Fruit fly (Drosophila melanogaster) whole organism, adult: ENCODE measurements around the gene Pax.

Source experiments
- CG11617 ChIP-seq: fragments of 200-800 bp; sonication (Bioruptor generic); optimal IDR thresholded peaks from 2 replicates; lab custom pipeline; 2017; ENCODE audit warnings: mild to moderate bottlenecking, missing biosample characterization, missing genetic modification reagents, missing genetic modification characterization
- CG12768 ChIP-seq: fragments of 200-800 bp; sonication (Bioruptor generic); optimal IDR thresholded peaks from 2 replicates; lab custom pipeline; 2017; ENCODE audit warnings: missing biosample characterization, missing genetic modification characterization, mild to moderate bottlenecking, moderate library complexity, missing genetic modification reagents
- CG14711 ChIP-seq: fragments of 200-800 bp; sonication (Bioruptor generic); optimal IDR thresholded peaks from 2 replicates; lab custom pipeline; 2018; ENCODE audit warnings: missing biosample characterization, mild to moderate bottlenecking, missing genetic modification characterization, moderate library complexity
- CG1620 ChIP-seq: fragments of 200-800 bp; sonication (Bioruptor generic); optimal IDR thresholded peaks from 2 replicates; lab custom pipeline; 2016; ENCODE audit warnings: missing biosample characterization, missing genetic modification characterization
- CG33017 ChIP-seq: fragments of 200-800 bp; sonication (Bioruptor generic); optimal IDR thresholded peaks from 2 replicates; lab custom pipeline; 2018; ENCODE audit warnings: missing biosample characterization, mild to moderate bottlenecking, missing genetic modification characterization, moderate library complexity
- CG5204 ChIP-seq: fragments of 200-800 bp; sonication (Bioruptor generic); optimal IDR thresholded peaks from 2 replicates; lab custom pipeline; 2016; ENCODE audit warnings: missing biosample characterization, missing genetic modification characterization
- CG7045 ChIP-seq: fragments of 200-800 bp; sonication (Bioruptor generic); optimal IDR thresholded peaks from 2 replicates; lab custom pipeline; 2017; ENCODE audit warnings: missing biosample characterization, mild to moderate bottlenecking, missing genetic modification characterization
- CG7101 ChIP-seq: fragments of 200-800 bp; sonication (Bioruptor generic); optimal IDR thresholded peaks from 2 replicates; lab custom pipeline; 2018; ENCODE audit warnings: missing biosample characterization, mild to moderate bottlenecking, missing genetic modification characterization, moderate library complexity
- Clk ChIP-seq: fragments of 200-800 bp; sonication (Bioruptor generic); optimal IDR thresholded peaks from 2 replicates; lab custom pipeline; 2017; ENCODE audit warnings: missing biosample characterization, missing genetic modification characterization
- Crg-1 ChIP-seq: fragments of 200-800 bp; sonication (Bioruptor generic); optimal IDR thresholded peaks from 2 replicates; lab custom pipeline; 2016; ENCODE audit warnings: missing biosample characterization, missing genetic modification characterization
- Hr96 ChIP-seq: fragments of 200-800 bp; sonication (Bioruptor generic); optimal IDR thresholded peaks from 2 replicates; lab custom pipeline; 2016; ENCODE audit warnings: missing biosample characterization, missing genetic modification characterization
- Mnt ChIP-seq: fragments of 200-800 bp; sonication (Bioruptor generic); optimal IDR thresholded peaks from 2 replicates; lab custom pipeline; 2016; ENCODE audit warnings: missing biosample characterization, mild to moderate bottlenecking, missing genetic modification characterization
- bab1 ChIP-seq: fragments of 200-800 bp; sonication (Bioruptor generic); optimal IDR thresholded peaks from 3 replicates; lab custom pipeline; 2019; ENCODE audit warnings: missing biosample characterization, mild to moderate bottlenecking, missing genetic modification characterization, moderate library complexity
- cic ChIP-seq: fragments of 200-800 bp; sonication (Bioruptor generic); optimal IDR thresholded peaks from 2 replicates; lab custom pipeline; 2017; ENCODE audit warnings: missing biosample characterization, mild to moderate bottlenecking, missing genetic modification characterization, moderate library complexity
- cnc ChIP-seq, 2 experiments: fragments of >200 bp; optimal IDR thresholded peaks; 2 replicates each; lab custom pipeline; 2017
- kay ChIP-seq: fragments of 200-800 bp; sonication (Bioruptor generic); peaks from one replicate; lab custom pipeline; 2016; ENCODE audit warnings: missing biosample characterization, missing genetic modification characterization, borderline replicate concordance
- ovo ChIP-seq: fragments of 200-800 bp; sonication (Bioruptor generic); optimal IDR thresholded peaks from 2 replicates; lab custom pipeline; 2016; ENCODE audit warnings: missing biosample characterization, missing genetic modification characterization
- pad ChIP-seq: fragments of 200-800 bp; sonication (Bioruptor generic); optimal IDR thresholded peaks from 3 replicates; lab custom pipeline; 2017; ENCODE audit warnings: missing biosample characterization, missing genetic modification characterization, mild to moderate bottlenecking, moderate library complexity, missing genetic modification reagents
- tj ChIP-seq: fragments of 200-800 bp; sonication (Bioruptor generic); optimal IDR thresholded peaks from 3 replicates; lab custom pipeline; 2017; ENCODE audit warnings: missing biosample characterization, mild to moderate bottlenecking, missing genetic modification characterization, moderate library complexity
- toe ChIP-seq: fragments of 200-800 bp; sonication (Bioruptor generic); optimal IDR thresholded peaks from 2 replicates; lab custom pipeline; 2016; ENCODE audit warnings: missing biosample characterization, missing genetic modification characterization

The Pax gene

dm6 chr2L:19388966-19389365 is 37.4 kb downstream of the Pax start:
- TF ChIP-seq cnc (optimal IDR thresholded peaks at IDR 0.05; lab: Kevin White, UChicago) = no peak
- no peak for TF ChIP-seq CG11617
- no peak for TF ChIP-seq CG14711 (tag; lab: Kevin White, UChicago)
- no peak for TF ChIP-seq kay (GFP tag; lab: Kevin White, UChicago)
- TF ChIP-seq CG7101 (tag; lab: Kevin White, UChicago) = no peak
- TF ChIP-seq CG12768 = no peak
- TF ChIP-seq Hr96 = no peak
- TF ChIP-seq bab1 (GFP tag; lab: Kevin White, UChicago) = no peak
- TF ChIP-seq Crg-1 (GFP tag; lab: Kevin White, UChicago) = no peak
- no peak for TF ChIP-seq CG7045 (GFP tag; lab: Kevin White, UChicago)
- TF ChIP-seq CG33017 (tag; lab: Kevin White, UChicago) = no peak
- TF ChIP-seq pad (GFP tag; lab: Kevin White, UChicago) = no peak
- no peak for TF ChIP-seq cic (GFP tag; lab: Kevin White, UChicago)

- TF ChIP-seq cnc (optimal IDR thresholded peaks at IDR 0.05; lab: Kevin White, UChicago) = no peak
- peak; percentile 55 for TF ChIP-seq cic (GFP tag; lab: Kevin White, UChicago)
- peak; percentile 62 for TF ChIP-seq kay (GFP tag; lab: Kevin White, UChicago)
Measured at dm6 chr2L:19386106-19386715, 40.2 kb downstream of the Pax start, which contains the start of gene fon. TSS of gene fon (minus strand) at chr2L:19386205.

dm6 chr2L:19382353-19382752 is 44.0 kb downstream of the Pax start:
- TF ChIP-seq CG33017 (tag; lab: Kevin White, UChicago) = no peak
- no peak for TF ChIP-seq Crg-1 (GFP tag; lab: Kevin White, UChicago)
- no peak for TF ChIP-seq CG1620
- no peak for TF ChIP-seq kay (GFP tag; lab: Kevin White, UChicago)
- TF ChIP-seq cnc (optimal IDR thresholded peaks at IDR 0.05; lab: Kevin White, UChicago) = no peak
- TF ChIP-seq CG7045 (GFP tag; lab: Kevin White, UChicago) = no peak
- TF ChIP-seq ovo = no peak
- no peak for TF ChIP-seq CG5204 (GFP tag; lab: Kevin White, UChicago)
- no peak for TF ChIP-seq cic (GFP tag; lab: Kevin White, UChicago)
- TF ChIP-seq pad (GFP tag; lab: Kevin White, UChicago) = no peak
- no peak for TF ChIP-seq CG12768
- no peak for TF ChIP-seq CG11617
- no peak for TF ChIP-seq Clk (GFP tag; lab: Kevin White, UChicago)
- TF ChIP-seq CG7101 (tag; lab: Kevin White, UChicago) = no peak
- TF ChIP-seq Mnt (GFP tag; lab: Kevin White, UChicago) = no peak
- TF ChIP-seq CG14711 (tag; lab: Kevin White, UChicago) = no peak
- no peak for TF ChIP-seq tj (GFP tag; lab: Kevin White, UChicago)
- no peak for TF ChIP-seq Hr96
- no peak for TF ChIP-seq bab1 (GFP tag; lab: Kevin White, UChicago)
- no peak for TF ChIP-seq toe (GFP tag; lab: Kevin White, UChicago)

DNA sequence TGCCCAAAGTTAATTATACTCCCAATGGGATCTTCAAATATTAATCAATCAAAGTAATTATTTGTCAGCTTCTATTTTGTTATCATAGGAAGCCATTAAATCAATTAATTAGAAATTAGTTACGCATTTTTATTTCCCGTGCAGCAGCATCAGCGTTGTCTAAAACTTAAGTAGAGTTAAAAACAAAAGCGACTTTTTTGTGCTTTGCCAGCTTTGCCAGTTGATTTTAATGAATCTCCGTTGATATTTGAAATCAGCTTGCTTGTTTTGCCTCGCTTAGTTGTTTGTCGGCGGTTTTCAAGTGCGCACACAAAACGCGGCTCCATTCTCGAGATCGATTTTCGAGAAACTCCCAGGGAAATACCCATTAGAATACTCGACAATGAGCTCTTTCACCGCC is 45.8 kb downstream of the Pax start, which contains the start of gene CG17350:
TSS of gene CG17350 (plus strand) at position 301 of the 400 bp plus-strand sequence.
- no peak for TF ChIP-seq Mnt (GFP tag; lab: Kevin White, UChicago)
- TF ChIP-seq tj (GFP tag; lab: Kevin White, UChicago) = no peak
- no peak for TF ChIP-seq kay (GFP tag; lab: Kevin White, UChicago)
- TF ChIP-seq CG7045 (GFP tag; lab: Kevin White, UChicago) = no peak
- no peak for TF ChIP-seq pad (GFP tag; lab: Kevin White, UChicago)
- no peak for TF ChIP-seq CG11617
- TF ChIP-seq Crg-1 (GFP tag; lab: Kevin White, UChicago) = no peak
- TF ChIP-seq Hr96 = no peak
- TF ChIP-seq CG14711 (tag; lab: Kevin White, UChicago) = no peak
- TF ChIP-seq cic (GFP tag; lab: Kevin White, UChicago) = no peak
- TF ChIP-seq Clk (GFP tag; lab: Kevin White, UChicago) = no peak
- TF ChIP-seq CG1620 = no peak
- no peak for TF ChIP-seq CG7101 (tag; lab: Kevin White, UChicago)
- TF ChIP-seq toe (GFP tag; lab: Kevin White, UChicago) = no peak
- no peak for TF ChIP-seq ovo
- TF ChIP-seq cnc (optimal IDR thresholded peaks at IDR 0.05; lab: Kevin White, UChicago) = no peak
- TF ChIP-seq bab1 (GFP tag; lab: Kevin White, UChicago) = no peak
- TF ChIP-seq CG12768 = no peak
- no peak for TF ChIP-seq CG5204 (GFP tag; lab: Kevin White, UChicago)

dm6 chr2L:19378620-19379019 is 47.8 kb downstream of the Pax start:
- no peak for TF ChIP-seq ovo
- TF ChIP-seq CG33017 (tag; lab: Kevin White, UChicago) = no peak
- no peak for TF ChIP-seq CG7045 (GFP tag; lab: Kevin White, UChicago)
- TF ChIP-seq toe (GFP tag; lab: Kevin White, UChicago) = no peak
- TF ChIP-seq CG11617 = no peak
- no peak for TF ChIP-seq CG12768
- TF ChIP-seq Mnt (GFP tag; lab: Kevin White, UChicago) = no peak
- no peak for TF ChIP-seq CG5204 (GFP tag; lab: Kevin White, UChicago)
- no peak for TF ChIP-seq CG1620
- TF ChIP-seq Crg-1 (GFP tag; lab: Kevin White, UChicago) = no peak
- no peak for TF ChIP-seq kay (GFP tag; lab: Kevin White, UChicago)
- TF ChIP-seq Clk (GFP tag; lab: Kevin White, UChicago) = no peak
- no peak for TF ChIP-seq cic (GFP tag; lab: Kevin White, UChicago)
- no peak for TF ChIP-seq Hr96
- no peak for TF ChIP-seq cnc (optimal IDR thresholded peaks at IDR 0.05; lab: Kevin White, UChicago)
- no peak for TF ChIP-seq CG7101 (tag; lab: Kevin White, UChicago)
- TF ChIP-seq bab1 (GFP tag; lab: Kevin White, UChicago) = no peak
- TF ChIP-seq tj (GFP tag; lab: Kevin White, UChicago) = no peak
- no peak for TF ChIP-seq CG14711 (tag; lab: Kevin White, UChicago)
- TF ChIP-seq pad (GFP tag; lab: Kevin White, UChicago) = no peak
